Fruit fly (Drosophila melanogaster) whole organism, embryonic: ENCODE measurements around the gene CG31223.

Source experiments
- CG1024 ChIP-seq: fragments of 200-800 bp; sonication (Bioruptor generic); IDR thresholded peaks from 2 replicates; pipeline ENCODE4 v1.3.6; 2022; ENCODE audit warnings: missing biosample characterization, missing genetic modification characterization
- CG17359 ChIP-seq: fragments of 200-800 bp; sonication (Bioruptor generic); optimal IDR thresholded peaks from 3 replicates; lab custom pipeline; 2018; ENCODE audit warnings: missing biosample characterization, mild to moderate bottlenecking, missing genetic modification characterization, moderate library complexity
- CG34376 ChIP-seq: fragments of 200-800 bp; sonication (Bioruptor generic); optimal IDR thresholded peaks from 2 replicates; lab custom pipeline; 2018; ENCODE audit warnings: missing biosample characterization, mild to moderate bottlenecking, missing genetic modification characterization
- CG6813 ChIP-seq: fragments of 200-800 bp; sonication (Bioruptor generic); optimal IDR thresholded peaks from 2 replicates; lab custom pipeline; 2017; ENCODE audit warnings: missing biosample characterization, missing genetic modification characterization, mild to moderate bottlenecking, moderate library complexity, missing genetic modification reagents
- Hey ChIP-seq: fragments of 200-800 bp; sonication (Bioruptor generic); optimal IDR thresholded peaks from 3 replicates; lab custom pipeline; 2018; ENCODE audit warnings: missing biosample characterization, mild to moderate bottlenecking, missing genetic modification characterization
- Hmx ChIP-seq: fragments of 200-800 bp; sonication (Bioruptor generic); optimal IDR thresholded peaks from 2 replicates; lab custom pipeline; 2016; ENCODE audit warnings: missing biosample characterization, missing genetic modification characterization
- Hr39 ChIP-seq: fragments of >200 bp; optimal IDR thresholded peaks from 2 replicates; lab custom pipeline; 2017
- Rx ChIP-seq: fragments of 200-800 bp; sonication (Bioruptor generic); IDR thresholded peaks from 2 replicates; pipeline ENCODE4 v1.3.6; 2022; ENCODE audit warnings: missing biosample characterization, missing genetic modification characterization
- btn ChIP-seq: fragments of 200-800 bp; sonication (Bioruptor generic); optimal IDR thresholded peaks from 2 replicates; lab custom pipeline; 2016; ENCODE audit warnings: missing biosample characterization, missing genetic modification characterization
- ewg ChIP-seq: fragments of 200-800 bp; sonication (Bioruptor generic); optimal IDR thresholded peaks from 3 replicates; lab custom pipeline; 2017; ENCODE audit warnings: mild to moderate bottlenecking, missing biosample characterization, missing genetic modification reagents, missing genetic modification characterization
- gt ChIP-seq: fragments of 200-800 bp; sonication (Bioruptor generic); IDR thresholded peaks from 2 replicates; pipeline ENCODE4 v1.3.6; 2022; ENCODE audit warnings: missing biosample characterization, missing genetic modification characterization
- odd ChIP-seq: fragments of 200-800 bp; sonication (Bioruptor generic); optimal IDR thresholded peaks from 2 replicates; lab custom pipeline; 2017; ENCODE audit warnings: missing biosample characterization, mild to moderate bottlenecking, missing genetic modification characterization
- usp ChIP-seq: fragments of >200 bp; optimal IDR thresholded peaks from 2 replicates; lab custom pipeline; 2017; ENCODE audit warnings: missing biosample characterization, missing genetic modification characterization
- zen ChIP-seq: fragments of 200-800 bp; sonication (Bioruptor generic); optimal IDR thresholded peaks from 3 replicates; lab custom pipeline; 2018; ENCODE audit warnings: missing biosample characterization, mild to moderate bottlenecking, missing genetic modification characterization, moderate library complexity

DNA sequence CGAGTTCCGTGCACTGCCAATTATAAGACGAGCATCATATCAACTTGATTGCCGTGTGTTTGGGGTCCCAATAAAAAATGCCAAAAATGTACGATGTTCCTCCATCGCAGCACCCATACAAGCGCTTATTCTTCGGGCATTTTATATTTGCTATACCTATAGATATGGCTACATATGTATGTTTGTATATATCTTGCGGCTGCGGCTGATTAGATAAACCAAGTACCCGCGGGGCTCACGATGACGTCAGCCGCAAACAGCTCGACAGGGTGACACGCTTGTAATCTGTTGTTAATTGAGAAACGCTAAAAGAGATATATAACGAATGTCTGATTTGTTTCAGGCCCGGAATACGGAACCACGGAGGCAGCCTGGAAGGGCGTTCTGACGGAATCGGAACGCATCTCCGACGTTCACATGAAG is 6.3 kb downstream of the CG31223 start:
- TF ChIP-seq CG34376 (peak; percentile 62), odd (GFP tag; lab: Kevin White, UChicago) (no peak), zen (tag; lab: Kevin White, UChicago) (no peak), gt (GFP tag; lab: Robert Waterston, UW) (no peak), usp (no peak), Hey (tag; lab: Kevin White, UChicago) (no peak), CG1024 (no peak), Rx (no peak), ewg (no peak), CG6813 (GFP tag; lab: Kevin White, UChicago) (no peak), Hr39 (lab: Kevin White, UChicago) (no peak), btn (GFP tag; lab: Kevin White, UChicago) (no peak), CG17359 (tag; lab: Kevin White, UChicago) (no peak), Hmx (GFP tag; lab: Kevin White, UChicago) (no peak)
